Fruit fly (Drosophila melanogaster): ENCODE measurements around the gene loh.
A peak's percentile ranks its signal among the peaks of the same experiment; 100 is the strongest.

loh gene

dm6 chr2L:10428528-10428927 is 13.8 kb upstream of the loh start, which contains the start of gene CG5188 (continued):
- peak; percentile 31; the same call in 1 of the 2 replicates for TF ChIP-seq sob (GFP tag; IDR thresholded peaks at IDR 0.05)
- TF ChIP-seq Bgb (GFP tag; IDR thresholded peaks at IDR 0.05; ENCODE audit: partially characterized antibody): peak; percentile 16; the same call in 1 of the 2 replicates
- TF ChIP-seq CG17328 (GFP tag; IDR thresholded peaks at IDR 0.05): peak; percentile 68
- no peak for TF ChIP-seq CG1233 (GFP tag; optimal IDR thresholded peaks at IDR 0.05)
- no peak for TF ChIP-seq CG17802 (tag; optimal IDR thresholded peaks at IDR 0.05)
- TF ChIP-seq CG3838 (GFP tag; optimal IDR thresholded peaks at IDR 0.05): no peak
- peak; percentile 40 for TF ChIP-seq Max (GFP tag; optimal IDR thresholded peaks at IDR 0.05)
- peak; percentile 7 for TF ChIP-seq salm (tag; optimal IDR thresholded peaks at IDR 0.05)
- TF ChIP-seq CG13123 (GFP tag; optimal IDR thresholded peaks at IDR 0.05): peak; percentile 3
- TF ChIP-seq sd (tag; optimal IDR thresholded peaks at IDR 0.05): peak; percentile 80
- no peak for TF ChIP-seq CG14667 (GFP tag; IDR thresholded peaks at IDR 0.05)
- TF ChIP-seq CG1603 (tag; optimal IDR thresholded peaks at IDR 0.05): peak; percentile 28
- peak; percentile 16 for TF ChIP-seq CG18619 (GFP tag; optimal IDR thresholded peaks at IDR 0.05)
- TF ChIP-seq CG18262 (tag; optimal IDR thresholded peaks at IDR 0.05): peak; percentile 49
- peak; percentile 63 for TF ChIP-seq CG7839 (tag; optimal IDR thresholded peaks at IDR 0.05)
- no peak for TF ChIP-seq cg (GFP tag; optimal IDR thresholded peaks at IDR 0.05)
- TF ChIP-seq Six4 (GFP tag; optimal IDR thresholded peaks at IDR 0.05): peak; percentile 10
- TF ChIP-seq h (optimal IDR thresholded peaks at IDR 0.05): no peak
- peak; percentile 26 for TF ChIP-seq Ssrp (tag; optimal IDR thresholded peaks at IDR 0.05)
- peak; percentile 26; the same call in 1 of the 3 replicates for TF ChIP-seq so (GFP tag; IDR thresholded peaks at IDR 0.05)
- no peak for TF ChIP-seq hkb (optimal IDR thresholded peaks at IDR 0.05)
- TF ChIP-seq hkb (GFP tag; IDR thresholded peaks at IDR 0.05): peak; percentile 61; the same call in 1 of the 2 replicates
- peak; percentile 56 for TF ChIP-seq CG2120 (GFP tag; optimal IDR thresholded peaks at IDR 0.05)
- TF ChIP-seq crp (GFP tag; optimal IDR thresholded peaks at IDR 0.05): peak in 1 of 2 experiments; percentile 5
- TF ChIP-seq Atf6 (GFP tag; IDR thresholded peaks at IDR 0.05): peak; percentile 41; the same call in 1 of the 2 replicates

DNA sequence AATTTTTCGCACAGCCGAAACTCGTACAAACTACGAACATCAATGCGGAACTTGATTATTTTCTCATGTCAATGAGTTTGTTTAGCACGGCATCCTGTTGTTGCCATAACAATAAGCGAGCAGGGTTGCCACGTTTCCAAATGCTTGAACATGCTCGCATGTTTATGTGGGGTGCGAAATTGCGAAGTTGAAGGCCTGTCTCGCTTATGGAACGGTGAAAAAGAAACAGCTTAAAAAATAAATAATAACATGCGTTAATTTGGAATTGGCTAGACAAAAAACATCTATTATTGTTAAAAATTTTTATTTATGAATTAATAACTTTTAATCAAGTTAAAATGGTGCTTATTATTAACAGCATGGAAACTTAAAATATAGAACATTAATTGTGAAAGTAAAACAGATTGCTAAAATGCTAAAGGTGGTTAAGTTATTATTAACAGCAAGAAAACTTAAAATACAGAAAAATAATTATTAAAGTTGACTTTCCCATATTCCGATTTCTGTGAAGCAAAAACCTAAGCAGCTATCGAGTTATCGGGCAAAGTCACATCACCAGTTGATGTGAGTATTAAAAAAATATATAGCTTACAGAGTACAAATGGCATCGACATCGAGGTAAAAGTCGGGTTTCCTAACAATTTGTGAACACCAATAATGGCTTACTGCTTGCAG is 11.4 kb upstream of the loh start, which contains the start of the genes Bug22 and TfIIB:
TSS of gene Bug22 (minus strand) at position 117 of the 675 bp plus-strand sequence.
TSS of gene TfIIB (plus strand) at position 537 of the 675 bp plus-strand sequence.
- TF ChIP-seq NC2β (GFP tag; optimal IDR thresholded peaks at IDR 0.05) (peak; percentile 70), B-H2 (GFP tag; optimal IDR thresholded peaks at IDR 0.05) (peak; percentile 76), yki (optimal IDR thresholded peaks at IDR 0.05) (no peak), CG17568 (GFP tag; optimal IDR thresholded peaks at IDR 0.05) (no peak), kni (GFP tag; optimal IDR thresholded peaks at IDR 0.05) (no peak), CG6813 (GFP tag; optimal IDR thresholded peaks at IDR 0.05) (no peak), CG5180 (GFP tag; optimal IDR thresholded peaks at IDR 0.05) (no peak), caup (GFP tag; optimal IDR thresholded peaks at IDR 0.05; ENCODE audit: severe bottlenecking) (no peak), Hey (tag; optimal IDR thresholded peaks at IDR 0.05) (no peak), eyg (GFP tag; optimal IDR thresholded peaks at IDR 0.05) (no peak), grn (GFP tag; optimal IDR thresholded peaks at IDR 0.05) (no peak), MBD-R2 (GFP tag; IDR thresholded peaks at IDR 0.05) (peak; percentile 89), CG9797 (GFP tag; optimal IDR thresholded peaks at IDR 0.05) (peak; percentile 32), nerfin-1 (tag; optimal IDR thresholded peaks at IDR 0.05) (peak; percentile 43), CG9609 (GFP tag; optimal IDR thresholded peaks at IDR 0.05) (peak; percentile 63), CG30020 (tag; optimal IDR thresholded peaks at IDR 0.05) (peak; percentile 98), org-1 (GFP tag; optimal IDR thresholded peaks at IDR 0.05) (no peak), CHES-1-like (GFP tag; optimal IDR thresholded peaks at IDR 0.05) (peak; percentile 81), CG11456 (GFP tag; IDR thresholded peaks at IDR 0.05) (peak; percentile 90), sim (GFP tag; IDR thresholded peaks at IDR 0.05) (no peak), CG1832 (GFP tag; optimal IDR thresholded peaks at IDR 0.05) (no peak), CG15011 (GFP tag; optimal IDR thresholded peaks at IDR 0.05) (no peak), cwo (GFP tag; optimal IDR thresholded peaks at IDR 0.05) (no peak), phol (tag; optimal IDR thresholded peaks at IDR 0.05) (peak; percentile 74), CG14860 (GFP tag; IDR thresholded peaks at IDR 0.05; ENCODE audit: partially characterized antibody) (0 out of 3 replicates have a peak, but pooled peaks have one; percentile 49)
